In genomic region chrX:12719152-12719779, dm6 we compare ENCODE assay signal across 1 fruit fly cellular context.
A peak's percentile ranks its signal among the peaks of the same experiment; 100 is the strongest.
TF ChIP-seq lines count a peak whose summit lies in the region.

No protein-coding gene starts in this region.

TF ChIP-seq in whole organism, embryonic, 481 proteins besides CTCF, POLR2A, EP300 and RAD21 (continued from another document and continues in another):
- TF ChIP-seq CG9932 (GFP tag; IDR thresholded peaks at IDR 0.05; lab: Robert Waterston, UW) = peak; percentile 56
- peak; percentile 57 for TF ChIP-seq tup (GFP tag; optimal IDR thresholded peaks at IDR 0.05; lab: Kevin White, UChicago)
- no peak for TF ChIP-seq salm (tag; optimal IDR thresholded peaks at IDR 0.05; lab: Kevin White, UChicago)
- no peak for TF ChIP-seq pan (optimal IDR thresholded peaks at IDR 0.05; lab: Kevin White, UChicago)
- TF ChIP-seq pan (GFP tag; optimal IDR thresholded peaks at IDR 0.05 in 1 of 2, IDR thresholded peaks at IDR 0.05 in 1 of 2) = peak in 1 of 2 experiments; percentile 62
- no peak for TF ChIP-seq CG13894 (tag; optimal IDR thresholded peaks at IDR 0.05; lab: Kevin White, UChicago)
- TF ChIP-seq lab (GFP tag; optimal IDR thresholded peaks at IDR 0.05; lab: Kevin White, UChicago) = peak; percentile 81
- TF ChIP-seq Jarid2 (GFP tag; optimal IDR thresholded peaks at IDR 0.05; lab: Kevin White, UChicago) = peak; percentile 27
- TF ChIP-seq CG10366 (GFP tag; IDR thresholded peaks at IDR 0.05; lab: Robert Waterston, UW) = peak; percentile 60; the same call in 1 of the 2 replicates
- TF ChIP-seq Gsc (GFP tag; IDR thresholded peaks at IDR 0.05; lab: Robert Waterston, UW) = no peak
- peak; percentile 58 for TF ChIP-seq scrt (GFP tag; optimal IDR thresholded peaks at IDR 0.05; lab: Kevin White, UChicago)
- peak; percentile 67 for TF ChIP-seq CG17328 (GFP tag; IDR thresholded peaks at IDR 0.05; lab: Robert Waterston, UW)
- TF ChIP-seq cad (GFP tag; optimal IDR thresholded peaks at IDR 0.05; lab: Kevin White, UChicago) = no peak
- peak; percentile 69 for TF ChIP-seq CG1602 (GFP tag; optimal IDR thresholded peaks at IDR 0.05; lab: Kevin White, UChicago)
- TF ChIP-seq grau (tag; optimal IDR thresholded peaks at IDR 0.05; lab: Kevin White, UChicago) = peak; percentile 69
- peak; percentile 52 for TF ChIP-seq dm (GFP tag; optimal IDR thresholded peaks at IDR 0.05; lab: Kevin White, UChicago)
- TF ChIP-seq CG11560 (tag; IDR thresholded peaks at IDR 0.05; lab: Robert Waterston, UW) = no peak
- TF ChIP-seq nerfin-1 (tag; optimal IDR thresholded peaks at IDR 0.05; lab: Kevin White, UChicago) = peak; percentile 19
- TF ChIP-seq pita (GFP tag; optimal IDR thresholded peaks at IDR 0.05; lab: Kevin White, UChicago) = no peak
- TF ChIP-seq CG2129 (GFP tag; IDR thresholded peaks at IDR 0.05; lab: Robert Waterston, UW; ENCODE audit: partially characterized antibody) = no peak
- no peak for TF ChIP-seq br (optimal IDR thresholded peaks at IDR 0.05; lab: Kevin White, UChicago)
- peak; percentile 68; the same call in 1 of the 2 replicates for TF ChIP-seq Xrp1 (GFP tag; IDR thresholded peaks at IDR 0.05; lab: Robert Waterston, UW)
- TF ChIP-seq klu (GFP tag; IDR thresholded peaks at IDR 0.05; lab: Robert Waterston, UW) = peak; percentile 49; the same call in 1 of the 2 replicates
- TF ChIP-seq HLH54F (GFP tag; optimal IDR thresholded peaks at IDR 0.05; lab: Kevin White, UChicago) = peak; percentile 69
- peak; percentile 74 for TF ChIP-seq az2 (GFP tag; optimal IDR thresholded peaks at IDR 0.05; lab: Kevin White, UChicago)
- TF ChIP-seq CG16779 (GFP tag; IDR thresholded peaks at IDR 0.05; lab: Robert Waterston, UW) = no peak
- TF ChIP-seq fd102C (GFP tag; optimal IDR thresholded peaks at IDR 0.05; lab: Kevin White, UChicago) = no peak
- no peak for TF ChIP-seq Awh (GFP tag; IDR thresholded peaks at IDR 0.05; lab: Robert Waterston, UW)
- TF ChIP-seq Elba2 (GFP tag; optimal IDR thresholded peaks at IDR 0.05; lab: Kevin White, UChicago) = no peak
- peak; percentile 43 for TF ChIP-seq CG10274 (GFP tag; optimal IDR thresholded peaks at IDR 0.05; lab: Kevin White, UChicago)
- peak; percentile 79 for TF ChIP-seq Drgx (GFP tag; IDR thresholded peaks at IDR 0.05; lab: Robert Waterston, UW)
- peak; percentile 10 for TF ChIP-seq CG3995 (GFP tag; optimal IDR thresholded peaks at IDR 0.05; lab: Kevin White, UChicago)
- TF ChIP-seq fru (optimal IDR thresholded peaks at IDR 0.05; lab: Kevin White, UChicago) = no peak
- no peak for TF ChIP-seq CG6791 (GFP tag; IDR thresholded peaks at IDR 0.05; lab: Robert Waterston, UW; ENCODE audit: partially characterized antibody)
- peak in 1 of 2 experiments; percentile 56 for TF ChIP-seq Eip74EF (GFP tag; optimal IDR thresholded peaks at IDR 0.05; lab: Kevin White, UChicago)
- TF ChIP-seq kah (GFP tag; optimal IDR thresholded peaks at IDR 0.05; lab: Kevin White, UChicago) = no peak
- peak; percentile 31 for TF ChIP-seq jing (GFP tag; optimal IDR thresholded peaks at IDR 0.05; lab: Kevin White, UChicago)
- TF ChIP-seq ken (GFP tag; IDR thresholded peaks at IDR 0.05; lab: Robert Waterston, UW) = no peak
- TF ChIP-seq Usf (GFP tag; optimal IDR thresholded peaks at IDR 0.05; lab: Kevin White, UChicago) = no peak
- peak; percentile 49 for TF ChIP-seq sqz (GFP tag; optimal IDR thresholded peaks at IDR 0.05; lab: Kevin White, UChicago)
- peak; percentile 20 for TF ChIP-seq CrebB (tag; optimal IDR thresholded peaks at IDR 0.05; lab: Kevin White, UChicago)
- TF ChIP-seq crc (GFP tag; optimal IDR thresholded peaks at IDR 0.05; lab: Kevin White, UChicago) = no peak
- no peak for TF ChIP-seq CG30020 (tag; optimal IDR thresholded peaks at IDR 0.05; lab: Kevin White, UChicago)
- TF ChIP-seq slp2 (GFP tag; optimal IDR thresholded peaks at IDR 0.05; lab: Kevin White, UChicago) = peak; percentile 61
- TF ChIP-seq Hand (GFP tag; optimal IDR thresholded peaks at IDR 0.05; lab: Kevin White, UChicago) = peak; percentile 58
- TF ChIP-seq gro (GFP tag; optimal IDR thresholded peaks at IDR 0.05; lab: Kevin White, UChicago) = peak; percentile 20
- no peak for TF ChIP-seq CG2116 (GFP tag; optimal IDR thresholded peaks at IDR 0.05; lab: Kevin White, UChicago)
- TF ChIP-seq E2f1 (GFP tag; IDR thresholded peaks at IDR 0.05; lab: Robert Waterston, UW) = peak; percentile 60
- no peak for TF ChIP-seq sima (GFP tag; optimal IDR thresholded peaks at IDR 0.05; lab: Kevin White, UChicago)
- TF ChIP-seq CG4282 (GFP tag; optimal IDR thresholded peaks at IDR 0.05; lab: Kevin White, UChicago) = peak; percentile 23
- TF ChIP-seq Ravus (GFP tag; IDR thresholded peaks at IDR 0.05; lab: Robert Waterston, UW) = no peak
- TF ChIP-seq Hr78 (GFP tag; optimal IDR thresholded peaks at IDR 0.05; lab: Kevin White, UChicago) = no peak
- TF ChIP-seq Spps (tag; optimal IDR thresholded peaks at IDR 0.05; lab: Kevin White, UChicago) = peak; percentile 20
- peak; percentile 28 for TF ChIP-seq disco-r (GFP tag; optimal IDR thresholded peaks at IDR 0.05; lab: Kevin White, UChicago)
- TF ChIP-seq CG7357 (GFP tag; IDR thresholded peaks at IDR 0.05; lab: Robert Waterston, UW) = peak; percentile 55; the same call in 1 of the 3 replicates
- TF ChIP-seq sug (tag; optimal IDR thresholded peaks at IDR 0.05; lab: Kevin White, UChicago) = peak; percentile 7
- no peak for TF ChIP-seq CG16813 (GFP tag; IDR thresholded peaks at IDR 0.05; lab: Robert Waterston, UW; ENCODE audit: partially characterized antibody)
- peak; percentile 61; the same call in 1 of the 3 replicates for TF ChIP-seq otp (GFP tag; IDR thresholded peaks at IDR 0.05; lab: Robert Waterston, UW)
- peak; percentile 54 for TF ChIP-seq CG9437 (GFP tag; optimal IDR thresholded peaks at IDR 0.05; lab: Kevin White, UChicago)
- peak; percentile 41 for TF ChIP-seq CG15011 (GFP tag; optimal IDR thresholded peaks at IDR 0.05; lab: Kevin White, UChicago)
- no peak for TF ChIP-seq Dp (GFP tag; optimal IDR thresholded peaks at IDR 0.05; lab: Kevin White, UChicago)
- TF ChIP-seq gfzf (GFP tag; optimal IDR thresholded peaks at IDR 0.05; lab: Kevin White, UChicago) = no peak
- TF ChIP-seq tap (tag; optimal IDR thresholded peaks at IDR 0.05; lab: Kevin White, UChicago) = peak; percentile 33
- peak; percentile 40; the same call in 1 of the 2 replicates for TF ChIP-seq CG9215 (GFP tag; IDR thresholded peaks at IDR 0.05; lab: Robert Waterston, UW)
- peak; percentile 75 for TF ChIP-seq CG4424 (GFP tag; optimal IDR thresholded peaks at IDR 0.05; lab: Kevin White, UChicago)
- TF ChIP-seq amos (GFP tag; IDR thresholded peaks at IDR 0.05; lab: Robert Waterston, UW; ENCODE audit: partially characterized antibody) = no peak
- TF ChIP-seq CG17385 (GFP tag; optimal IDR thresholded peaks at IDR 0.05; lab: Kevin White, UChicago) = peak; percentile 41
- TF ChIP-seq lola (GFP tag; optimal IDR thresholded peaks at IDR 0.05; lab: Kevin White, UChicago) = peak in 1 of 3 experiments; percentile 62
- no peak for TF ChIP-seq CG15479 (GFP tag; optimal IDR thresholded peaks at IDR 0.05; lab: Kevin White, UChicago)
- no peak for TF ChIP-seq sd (tag; optimal IDR thresholded peaks at IDR 0.05; lab: Kevin White, UChicago)
- TF ChIP-seq eve (GFP tag; optimal IDR thresholded peaks at IDR 0.05; lab: Kevin White, UChicago) = no peak
- peak; percentile 76 to 83 for TF ChIP-seq chif (GFP tag; optimal IDR thresholded peaks at IDR 0.05; lab: Kevin White, UChicago)
- peak; percentile 49 for TF ChIP-seq CG9817 (tag; optimal IDR thresholded peaks at IDR 0.05; lab: Kevin White, UChicago)
- peak; percentile 56 for TF ChIP-seq CG4730 (GFP tag; IDR thresholded peaks at IDR 0.05; lab: Robert Waterston, UW)
- 0 out of 2 replicates have a peak, but pooled peaks have one; percentile 12 for TF ChIP-seq al (GFP tag; IDR thresholded peaks at IDR 0.05; lab: Robert Waterston, UW)
- peak; percentile 69 for TF ChIP-seq CG12391 (tag; optimal IDR thresholded peaks at IDR 0.05; lab: Kevin White, UChicago)
- peak; percentile 72 for TF ChIP-seq CG18619 (GFP tag; optimal IDR thresholded peaks at IDR 0.05; lab: Kevin White, UChicago)
- 0 out of 3 replicates have a peak, but pooled peaks have one; percentile 41 for TF ChIP-seq so (GFP tag; IDR thresholded peaks at IDR 0.05; lab: Robert Waterston, UW)
- no peak for TF ChIP-seq CG10321 (GFP tag; IDR thresholded peaks at IDR 0.05; lab: Robert Waterston, UW)
- no peak for TF ChIP-seq ash1 (GFP tag; optimal IDR thresholded peaks at IDR 0.05; lab: Kevin White, UChicago)
- peak; percentile 67 for TF ChIP-seq fu2 (GFP tag; optimal IDR thresholded peaks at IDR 0.05; lab: Kevin White, UChicago)
- peak; percentile 62 for TF ChIP-seq CG12219 (GFP tag; optimal IDR thresholded peaks at IDR 0.05; lab: Kevin White, UChicago)
- TF ChIP-seq kni (GFP tag; optimal IDR thresholded peaks at IDR 0.05; lab: Kevin White, UChicago) = no peak
- TF ChIP-seq NK7.1 (GFP tag; optimal IDR thresholded peaks at IDR 0.05; lab: Kevin White, UChicago) = peak; percentile 40
- TF ChIP-seq ap (GFP tag; IDR thresholded peaks at IDR 0.05; lab: Robert Waterston, UW) = peak; percentile 32; the same call in 1 of the 2 replicates
- no peak for TF ChIP-seq tll (GFP tag; optimal IDR thresholded peaks at IDR 0.05; lab: Kevin White, UChicago)
- TF ChIP-seq CG3847 (GFP tag; IDR thresholded peaks at IDR 0.05; lab: Robert Waterston, UW) = peak; percentile 49; the same call in 1 of the 2 replicates
- TF ChIP-seq Dbx (GFP tag; IDR thresholded peaks at IDR 0.05; lab: Robert Waterston, UW) = peak; percentile 64; the same call in 1 of the 3 replicates
- peak; percentile 65 for TF ChIP-seq CG9727 (GFP tag; optimal IDR thresholded peaks at IDR 0.05; lab: Kevin White, UChicago)
- TF ChIP-seq PHDP (tag; optimal IDR thresholded peaks at IDR 0.05; lab: Kevin White, UChicago) = peak; percentile 71
- peak; percentile 75 for TF ChIP-seq pum (GFP tag; optimal IDR thresholded peaks at IDR 0.05; lab: Kevin White, UChicago)
- TF ChIP-seq ttk (GFP tag; IDR thresholded peaks at IDR 0.05; lab: Robert Waterston, UW) = peak; percentile 63
- no peak for TF ChIP-seq C15 (GFP tag; IDR thresholded peaks at IDR 0.05; lab: Robert Waterston, UW)
- TF ChIP-seq Ets65A (GFP tag; lab: Kevin White, UChicago) = peak; percentile 97
- 0 out of 3 replicates have a peak, but pooled peaks have one; percentile 49 for TF ChIP-seq ase (GFP tag; IDR thresholded peaks at IDR 0.05; lab: Robert Waterston, UW)
- no peak for TF ChIP-seq CG5180 (GFP tag; optimal IDR thresholded peaks at IDR 0.05; lab: Kevin White, UChicago)
- TF ChIP-seq CG11696 (GFP tag; IDR thresholded peaks at IDR 0.05; lab: Robert Waterston, UW) = no peak
- peak; percentile 76 for TF ChIP-seq CG17361 (GFP tag; IDR thresholded peaks at IDR 0.05; lab: Robert Waterston, UW)
- no peak for TF ChIP-seq grn (GFP tag; optimal IDR thresholded peaks at IDR 0.05; lab: Kevin White, UChicago)
- TF ChIP-seq dmrt99B (tag; optimal IDR thresholded peaks at IDR 0.05; lab: Kevin White, UChicago) = peak; percentile 78
- TF ChIP-seq Hmx (GFP tag; optimal IDR thresholded peaks at IDR 0.05; lab: Kevin White, UChicago) = peak; percentile 29
- peak; percentile 62 for TF ChIP-seq maf-S (GFP tag; optimal IDR thresholded peaks at IDR 0.05; lab: Kevin White, UChicago)
- TF ChIP-seq oc (tag; optimal IDR thresholded peaks at IDR 0.05; lab: Kevin White, UChicago) = peak; percentile 37
- no peak for TF ChIP-seq CG31365 (tag; optimal IDR thresholded peaks at IDR 0.05; lab: Kevin White, UChicago)
- no peak for TF ChIP-seq CG13287 (GFP tag; IDR thresholded peaks at IDR 0.05; lab: Robert Waterston, UW; ENCODE audit: partially characterized antibody)
- TF ChIP-seq Ptx1 (GFP tag; IDR thresholded peaks at IDR 0.05; lab: Robert Waterston, UW) = peak; percentile 80
- TF ChIP-seq Lpt (GFP tag; optimal IDR thresholded peaks at IDR 0.05; lab: Kevin White, UChicago) = no peak
- TF ChIP-seq CG12942 (GFP tag; optimal IDR thresholded peaks at IDR 0.05; lab: Kevin White, UChicago) = peak; percentile 67
- no peak for TF ChIP-seq CG32767 (GFP tag; IDR thresholded peaks at IDR 0.05; lab: Robert Waterston, UW)
- TF ChIP-seq HmgZ (tag; optimal IDR thresholded peaks at IDR 0.05; lab: Kevin White, UChicago) = peak; percentile 26
- peak; percentile 69 for TF ChIP-seq CG14014 (GFP tag; IDR thresholded peaks at IDR 0.05; lab: Robert Waterston, UW)
- peak; percentile 70 for TF ChIP-seq Blimp-1 (GFP tag; optimal IDR thresholded peaks at IDR 0.05; lab: Kevin White, UChicago)
- TF ChIP-seq Mad (GFP tag; optimal IDR thresholded peaks at IDR 0.05; lab: Kevin White, UChicago) = no peak
- no peak for TF ChIP-seq Neu2 (GFP tag; optimal IDR thresholded peaks at IDR 0.05; lab: Kevin White, UChicago; ENCODE audit: borderline replicate concordance)
- TF ChIP-seq CG1529 (GFP tag; optimal IDR thresholded peaks at IDR 0.05; lab: Kevin White, UChicago) = peak; percentile 46
- TF ChIP-seq ewg (GFP tag; optimal IDR thresholded peaks at IDR 0.05; lab: Kevin White, UChicago) = peak; percentile 38
- TF ChIP-seq fd96Cb (tag; optimal IDR thresholded peaks at IDR 0.05; lab: Kevin White, UChicago) = peak; percentile 67
- TF ChIP-seq wdn (GFP tag; IDR thresholded peaks at IDR 0.05; lab: Robert Waterston, UW) = peak; percentile 35; the same call in 1 of the 2 replicates
- TF ChIP-seq Doc3 (GFP tag; IDR thresholded peaks at IDR 0.05; lab: Robert Waterston, UW; ENCODE audit: partially characterized antibody) = no peak
- peak; percentile 53 for TF ChIP-seq Atf3 (GFP tag; optimal IDR thresholded peaks at IDR 0.05; lab: Kevin White, UChicago)
- TF ChIP-seq Scr (GFP tag; IDR thresholded peaks at IDR 0.05; lab: Robert Waterston, UW; ENCODE audit: partially characterized antibody) = no peak
- no peak for TF ChIP-seq gcm (GFP tag; optimal IDR thresholded peaks at IDR 0.05; lab: Kevin White, UChicago)
- TF ChIP-seq abd-A (tag; optimal IDR thresholded peaks at IDR 0.05; lab: Kevin White, UChicago) = no peak
- TF ChIP-seq Hr51 (GFP tag; optimal IDR thresholded peaks at IDR 0.05; lab: Kevin White, UChicago) = peak; percentile 32 to 69
- no peak for TF ChIP-seq CG12299 (tag; optimal IDR thresholded peaks at IDR 0.05; lab: Kevin White, UChicago)
- peak; percentile 84 for TF ChIP-seq gem (tag; optimal IDR thresholded peaks at IDR 0.05; lab: Kevin White, UChicago)
- TF ChIP-seq CG11398 (GFP tag; optimal IDR thresholded peaks at IDR 0.05; lab: Kevin White, UChicago) = peak; percentile 52
- TF ChIP-seq pb (GFP tag; optimal IDR thresholded peaks at IDR 0.05; lab: Kevin White, UChicago) = peak; percentile 55
- TF ChIP-seq CG31388 (GFP tag; optimal IDR thresholded peaks at IDR 0.05; lab: Kevin White, UChicago) = peak; percentile 71
- peak; percentile 1 for TF ChIP-seq trem (tag; optimal IDR thresholded peaks at IDR 0.05; lab: Kevin White, UChicago)
- no peak for TF ChIP-seq bigmax (GFP tag; optimal IDR thresholded peaks at IDR 0.05; lab: Kevin White, UChicago)
- peak; percentile 9 for TF ChIP-seq schlank (tag; optimal IDR thresholded peaks at IDR 0.05; lab: Kevin White, UChicago)
